Worm (Caenorhabditis elegans) whole organism, early embryonic: ENCODE measurements around the gene bcl-7.

Experiments used
- B0310.2 ChIP-seq: sonication (generic microtip); optimal IDR thresholded peaks from 2 replicates; lab custom pipeline; 2016; ENCODE audit warnings: mild to moderate bottlenecking, missing genetic modification characterization, missing compliant biosample characterization
- aly-1 ChIP-seq: sonication (generic microtip); optimal IDR thresholded peaks from 2 replicates; lab custom pipeline; 2016; ENCODE audit warnings: missing genetic modification characterization, missing compliant biosample characterization
- ceh-36 ChIP-seq: sonication (generic microtip); optimal IDR thresholded peaks from 2 replicates; lab custom pipeline; 2016; ENCODE audit warnings: missing genetic modification characterization, inconsistent platforms, missing compliant biosample characterization
- hmg-4 ChIP-seq: fragments of 200-800 bp; sonication (Bioruptor generic); optimal IDR thresholded peaks from 2 replicates; lab custom pipeline; 2018; ENCODE audit warnings: mild to moderate bottlenecking, missing genetic modification characterization, missing compliant biosample characterization
- scrt-1 ChIP-seq: fragments of 200-800 bp; sonication (Bioruptor generic); IDR thresholded peaks from 2 replicates; pipeline ENCODE4 v1.3.6; 2022; ENCODE audit warnings: missing genetic modification characterization, missing compliant biosample characterization
- sea-1 ChIP-seq: fragments of 200-800 bp; sonication (Bioruptor generic); conservative IDR thresholded peaks from 2 replicates; pipeline ENCODE4 v1.3.6; 2022; ENCODE audit warnings: missing genetic modification characterization, missing compliant biosample characterization
- tbx-37 ChIP-seq: fragments of 200-800 bp; sonication (Bioruptor generic); conservative IDR thresholded peaks from 2 replicates; pipeline ENCODE4 v1.3.6; 2022; ENCODE audit warnings: missing genetic modification reagents, missing genetic modification characterization, missing compliant biosample characterization

DNA sequence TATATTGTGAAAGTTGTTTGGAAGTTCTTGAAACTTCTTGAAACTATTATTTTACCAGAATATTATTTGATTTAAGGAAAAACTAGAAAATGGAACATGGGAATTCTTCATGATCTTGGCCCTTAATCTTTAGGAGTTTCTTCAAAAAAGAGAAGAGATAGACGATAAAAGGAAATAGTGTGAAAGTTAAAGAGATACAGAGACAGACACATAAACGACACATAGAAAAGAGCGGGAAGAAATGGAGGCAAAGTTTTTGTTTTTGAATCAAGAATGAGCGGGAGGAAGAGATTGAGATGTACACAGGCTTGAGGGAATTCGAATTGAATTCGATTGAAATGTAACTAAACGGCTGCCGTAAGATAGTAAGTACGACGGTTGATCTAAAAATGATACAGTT, 28.4 kb upstream of the bcl-7 start:
- TF ChIP-seq sea-1 (GFP tag; lab: Robert Waterston, UW): no peak
- no peak for TF ChIP-seq hmg-4 (GFP tag; lab: Kevin White, UChicago)
- no peak for TF ChIP-seq tbx-37
- no peak for TF ChIP-seq B0310.2 (tag; lab: Kevin White, UChicago)
- no peak for TF ChIP-seq scrt-1 (GFP tag; lab: Robert Waterston, UW)
- TF ChIP-seq ceh-36 (tag; lab: Kevin White, UChicago): no peak
- TF ChIP-seq aly-1 (tag; lab: Kevin White, UChicago): no peak
